Worm (Caenorhabditis elegans): ENCODE data around the gene dhs-20.

Gene dhs-20

DNA sequence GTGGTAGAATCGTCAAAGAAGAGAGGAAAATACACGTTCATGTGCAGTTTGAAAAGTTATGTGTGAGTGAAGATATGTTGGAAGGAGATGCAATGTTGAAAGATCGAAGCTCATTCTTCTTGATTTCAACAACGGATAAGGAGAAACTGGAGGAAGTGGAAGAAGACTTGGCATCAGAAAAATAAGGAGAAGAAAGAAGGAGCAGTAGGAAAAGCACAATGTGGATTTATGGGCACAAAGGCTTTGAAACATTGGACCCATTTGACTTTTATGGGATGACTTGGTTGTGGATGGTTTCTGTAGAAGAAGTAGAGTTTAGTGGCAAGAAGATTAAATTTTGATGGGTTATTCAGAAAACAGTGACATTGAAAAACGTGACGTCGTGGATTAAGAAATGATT is 15.7 kb upstream of the dhs-20 start:
- TF ChIP-seq unc-62 (GFP tag; optimal IDR thresholded peaks at IDR 0.05), result no peak

DNA sequence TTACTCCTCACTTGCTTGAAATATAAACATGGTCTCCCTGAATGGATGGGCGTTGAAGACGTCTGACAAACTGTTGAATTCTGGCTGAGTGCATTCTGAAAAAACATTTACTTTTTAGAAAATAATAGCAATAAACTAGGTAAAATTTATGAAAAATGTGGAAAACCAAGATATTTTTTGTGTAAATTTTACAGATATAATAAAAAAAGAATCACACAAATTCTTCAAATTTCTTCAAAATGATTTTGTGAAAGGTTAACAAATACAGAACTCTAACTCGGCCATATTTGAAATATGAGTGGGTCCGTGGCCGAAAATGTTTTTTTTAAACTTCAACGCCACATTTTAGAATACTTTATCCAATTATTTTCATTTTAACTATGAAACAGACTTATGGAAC is 13.8 kb upstream of the dhs-20 start, which contains the start of gene glb-15:
Gene glb-15, minus strand, starts transcription at position 101 of the 400 bp plus-strand sequence.
- no peak for TF ChIP-seq unc-62 (GFP tag; optimal IDR thresholded peaks at IDR 0.05)

DNA sequence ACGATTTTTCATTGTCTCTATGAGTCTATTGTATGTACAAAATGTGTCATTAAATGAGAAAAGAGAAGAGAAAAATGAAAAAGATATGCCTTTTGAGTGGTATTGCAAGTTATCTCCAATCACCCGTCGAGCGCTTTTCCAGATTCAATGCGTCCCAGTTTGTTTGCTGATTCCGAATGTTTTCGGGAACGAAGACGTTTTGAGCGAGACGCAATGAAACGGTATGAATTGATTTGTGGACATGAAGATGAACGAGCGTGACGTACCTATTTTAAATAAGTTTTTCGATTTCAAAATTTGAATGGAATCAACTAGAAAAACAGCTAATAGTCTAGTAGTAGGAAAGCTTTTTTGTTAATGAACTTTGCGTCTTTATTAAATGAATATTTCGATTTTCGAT is 12.4 kb upstream of the dhs-20 start:
- no peak for TF ChIP-seq unc-62 (GFP tag; optimal IDR thresholded peaks at IDR 0.05)

ce11 chrV:11615948-11616681 is 11.8 kb upstream of the dhs-20 start, which contains the start of gene nlp-24:
Gene nlp-24, plus strand, starts transcription at chrV:11616376.
- TF ChIP-seq unc-62 (GFP tag; optimal IDR thresholded peaks at IDR 0.05), result peak; percentile 11

- no peak for TF ChIP-seq unc-62 (GFP tag; optimal IDR thresholded peaks at IDR 0.05)
Observed at ce11 chrV:11614805-11615497, 10.6 kb upstream of the dhs-20 start.

DNA sequence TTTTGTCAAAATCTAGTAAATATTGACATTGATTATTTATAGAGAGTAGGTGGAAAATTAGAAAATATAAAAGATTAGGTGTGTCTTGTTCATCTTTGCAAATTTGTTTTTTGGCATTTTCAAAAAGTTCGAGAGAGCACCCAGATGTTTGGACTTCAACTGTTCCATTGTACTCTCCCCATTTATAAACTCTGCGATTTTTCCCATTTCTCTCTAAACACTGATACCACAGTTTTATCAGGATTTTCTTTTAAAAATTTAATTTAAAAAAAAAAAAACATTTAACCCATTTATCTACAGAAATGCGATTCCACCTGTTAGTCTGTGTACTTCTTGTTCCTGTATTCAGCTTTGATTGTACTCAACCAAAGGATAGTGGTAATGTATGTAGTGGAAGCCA is 8.6 kb upstream of the dhs-20 start, which contains the start of gene tag-290:
Gene tag-290, plus strand, starts transcription at position 301 of the 400 bp plus-strand sequence.
- TF ChIP-seq unc-62 (GFP tag; optimal IDR thresholded peaks at IDR 0.05), result no peak

- no peak for TF ChIP-seq unc-62 (GFP tag; optimal IDR thresholded peaks at IDR 0.05)
Observed at ce11 chrV:11610481-11610880, 6.1 kb upstream of the dhs-20 start, which contains the start of gene sas-5. Gene sas-5, plus strand, starts transcription at chrV:11610737.

DNA sequence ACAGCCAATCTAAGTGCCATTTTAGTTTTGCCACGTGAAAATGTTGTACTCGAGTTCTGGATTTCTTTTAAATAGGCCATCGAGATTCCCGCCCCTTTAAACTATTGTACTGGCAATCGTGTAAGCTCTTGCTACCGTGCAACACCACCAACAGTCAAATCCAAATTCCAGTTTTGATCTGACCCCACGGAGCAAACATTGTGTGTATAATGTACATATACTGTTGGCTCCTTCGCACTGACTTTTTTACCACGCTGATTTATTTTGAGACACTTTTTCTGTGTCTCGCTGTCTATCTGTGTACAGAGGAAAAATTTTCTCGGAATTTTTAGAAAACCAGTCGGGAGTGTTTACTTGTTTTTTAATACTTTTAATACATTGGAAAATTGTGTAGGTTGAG is 5.7 kb upstream of the dhs-20 start, which contains the start of gene piit-1:
Gene piit-1, minus strand, starts transcription at position 101 of the 400 bp plus-strand sequence.
- TF ChIP-seq unc-62 (GFP tag; optimal IDR thresholded peaks at IDR 0.05), result no peak

DNA sequence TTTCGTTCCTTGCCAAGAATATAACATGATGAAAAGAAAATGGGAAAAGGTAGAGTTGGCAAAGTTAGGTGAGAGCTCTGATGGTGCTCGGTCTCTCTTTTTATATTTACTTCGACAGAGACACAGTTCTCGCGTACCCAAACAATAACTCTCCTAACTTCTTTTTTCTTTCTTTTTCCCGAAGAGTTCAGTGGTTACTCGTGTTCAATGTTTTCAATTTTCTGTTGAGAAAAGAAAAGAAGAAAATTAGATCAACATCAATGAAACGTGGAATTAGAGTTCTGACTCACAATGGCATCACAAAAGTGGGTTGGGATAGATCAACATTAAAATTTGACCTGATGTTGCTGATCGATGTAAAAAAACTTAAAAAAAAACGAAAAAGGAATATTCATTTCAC is 2.1 kb upstream of the dhs-20 start, which contains the start of gene idpp-16:
Gene idpp-16, minus strand, starts transcription at position 101 of the 400 bp plus-strand sequence.
- TF ChIP-seq unc-62 (GFP tag; optimal IDR thresholded peaks at IDR 0.05), result no peak

- TF ChIP-seq unc-62 (GFP tag; optimal IDR thresholded peaks at IDR 0.05), result no peak
Observed at ce11 chrV:11605227-11605626, 864 bp upstream of the dhs-20 start.

- no peak for TF ChIP-seq unc-62 (GFP tag; optimal IDR thresholded peaks at IDR 0.05)
Observed at ce11 chrV:11600800-11601199, 3.6 kb downstream of the dhs-20 start, which contains the start of gene F35B12.9. Gene F35B12.9, plus strand, starts transcription at chrV:11601171.

- no peak for TF ChIP-seq unc-62 (GFP tag; optimal IDR thresholded peaks at IDR 0.05)
Observed at ce11 chrV:11598807-11599206, 5.6 kb downstream of the dhs-20 start, which contains the start of gene srx-84. Gene srx-84, plus strand, starts transcription at chrV:11599107.

ce11 chrV:11593888-11594287 is 10.5 kb downstream of the dhs-20 start:
- no peak for TF ChIP-seq unc-62 (GFP tag; optimal IDR thresholded peaks at IDR 0.05)

DNA sequence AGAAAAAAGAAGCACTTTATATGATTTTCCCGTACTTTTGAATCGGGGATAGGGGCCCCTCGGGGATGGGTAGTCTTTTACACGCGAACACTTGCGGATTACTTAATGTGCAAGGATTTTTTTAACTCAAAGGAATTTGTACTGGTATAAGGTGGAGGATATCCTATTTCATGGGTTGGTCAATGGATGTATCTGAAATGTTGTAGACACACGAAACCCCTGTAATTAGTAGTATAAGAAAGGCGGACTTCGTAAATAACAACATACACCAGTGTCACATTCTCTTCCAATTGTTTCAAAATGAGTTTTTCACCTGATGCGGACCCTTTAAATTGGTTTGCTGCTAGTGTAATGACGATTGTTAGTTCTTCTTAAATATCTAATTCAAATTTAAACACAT is 10.9 kb downstream of the dhs-20 start, which contains the start of gene srx-80:
Gene srx-80, plus strand, starts transcription at position 301 of the 400 bp plus-strand sequence.
- no peak for TF ChIP-seq unc-62 (GFP tag; optimal IDR thresholded peaks at IDR 0.05)

ce11 chrV:11589433-11589832 is 14.9 kb downstream of the dhs-20 start, which contains the start of gene srx-82:
Gene srx-82, plus strand, starts transcription at chrV:11589733.
- no peak for TF ChIP-seq unc-62 (GFP tag; optimal IDR thresholded peaks at IDR 0.05)

- TF ChIP-seq unc-62 (GFP tag; optimal IDR thresholded peaks at IDR 0.05), result no peak
Observed at ce11 chrV:11585122-11585521, 19.2 kb downstream of the dhs-20 start.

Measured in whole organism, dauer.